Worm (Caenorhabditis elegans) whole organism, early embryonic: ENCODE results near the gene Y48B6A.1.

Source experiments
- ama-1 ChIP-seq: fragments of 150-350 bp; optimal IDR thresholded peaks from 2 replicates; lab custom pipeline; 2014
- ceh-36 ChIP-seq: sonication (generic microtip); optimal IDR thresholded peaks from 2 replicates; lab custom pipeline; 2016; ENCODE audit warnings: missing genetic modification characterization, inconsistent platforms, missing compliant biosample characterization
- tbx-11 ChIP-seq: fragments of 200-800 bp; sonication (Bioruptor generic); IDR thresholded peaks from 2 replicates; pipeline ENCODE4 v1.3.6; 2022; ENCODE audit warnings: missing genetic modification characterization, missing compliant biosample characterization

- TF ChIP-seq tbx-11 (no peak), ceh-36 (tag; lab: Kevin White, UChicago) (no peak), ama-1 (lab: Kevin White, UChicago) (no peak)
Measured at ce11 chrII:14129191-14129590, 25.0 kb downstream of the Y48B6A.1 start.
